Worm (Caenorhabditis elegans) whole organism, early embryonic: ENCODE data around the gene T27E7.1.

Source experiments
- aly-1 ChIP-seq: sonication (generic microtip); optimal IDR thresholded peaks from 2 replicates; lab custom pipeline; 2016; ENCODE audit warnings: missing genetic modification characterization, missing compliant biosample characterization
- ama-1 ChIP-seq: fragments of 150-350 bp; optimal IDR thresholded peaks from 2 replicates; lab custom pipeline; 2014
- ceh-13 ChIP-seq: fragments of 200-800 bp; sonication (Bioruptor generic); optimal IDR thresholded peaks from 2 replicates; lab custom pipeline; 2018; ENCODE audit warnings: mild to moderate bottlenecking, missing genetic modification characterization, missing compliant biosample characterization
- flt-1 ChIP-seq: fragments of 200-800 bp; sonication (Bioruptor generic); IDR thresholded peaks from 2 replicates; pipeline ENCODE4 v1.3.6; 2022; ENCODE audit warnings: missing genetic modification characterization, missing compliant biosample characterization
- tbx-37 ChIP-seq: fragments of 200-800 bp; sonication (Bioruptor generic); conservative IDR thresholded peaks from 2 replicates; pipeline ENCODE4 v1.3.6; 2022; ENCODE audit warnings: missing genetic modification reagents, missing genetic modification characterization, missing compliant biosample characterization

DNA sequence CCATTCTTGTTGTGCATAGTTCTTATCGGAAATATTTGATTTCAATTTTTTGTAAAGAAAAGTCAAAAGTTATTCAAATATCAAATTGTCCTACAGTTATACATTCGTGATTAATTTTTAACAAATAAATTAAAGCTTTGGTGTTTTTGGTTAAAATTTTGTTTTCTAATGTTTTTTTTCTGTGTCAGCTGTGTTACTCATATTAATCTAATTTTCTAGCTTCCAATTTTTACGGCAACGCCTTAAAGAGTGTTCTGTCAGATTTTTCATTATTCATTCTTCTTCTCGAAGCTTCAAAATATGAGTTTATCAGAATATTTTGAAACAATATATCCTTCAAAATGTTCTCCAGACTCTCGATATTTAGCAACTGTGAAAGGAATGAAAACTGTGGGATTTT is 4.0 kb downstream of the T27E7.1 start, which contains the start of gene srh-63:
- TF ChIP-seq flt-1 (GFP tag; lab: Robert Waterston, UW) (no peak), tbx-37 (GFP tag; lab: Robert Waterston, UW) (no peak), ama-1 (no peak), ceh-13 (no peak), aly-1 (tag; lab: Kevin White, UChicago) (no peak)
